Fruit fly (Drosophila melanogaster): ENCODE results near the gene Acbp1.
A peak's percentile ranks its signal among the peaks of the same experiment; 100 is the strongest.

The Acbp1 gene

DNA sequence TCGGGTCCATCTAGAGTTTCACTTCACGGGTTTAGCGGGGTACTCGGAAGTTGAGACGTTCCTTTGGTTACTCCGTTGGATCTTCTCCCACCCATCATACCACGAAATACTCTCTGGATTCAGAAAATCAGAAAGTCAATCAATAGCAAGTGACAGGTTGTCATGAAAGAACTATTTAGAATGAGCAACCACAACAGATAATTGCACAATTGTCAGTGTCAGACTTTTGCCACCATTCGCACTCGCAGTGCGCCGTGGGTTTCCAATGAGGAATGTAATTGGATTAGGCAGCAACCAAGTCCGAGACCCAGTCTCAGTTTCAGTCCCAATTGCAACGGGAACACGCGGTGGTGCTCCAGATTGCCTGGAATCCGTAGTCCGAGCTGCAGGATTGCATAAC, 43.6 kb upstream of the Acbp1 start, which contains the start of gene CG8419:
Gene CG8419, plus strand, starts transcription at position 301 of the 400 bp plus-strand sequence.
- no peak for TF ChIP-seq ham (GFP tag; IDR thresholded peaks at IDR 0.05)
- TF ChIP-seq Pdp1 (GFP tag; optimal IDR thresholded peaks at IDR 0.05), result peak in 1 of 2 experiments; percentile 24
- no peak for TF ChIP-seq Hsf (GFP tag; optimal IDR thresholded peaks at IDR 0.05)
- 0 out of 2 replicates have a peak, but pooled peaks have one; percentile 10 for TF ChIP-seq Lim3 (GFP tag; IDR thresholded peaks at IDR 0.05)
- no peak for TF ChIP-seq CG31441 (GFP tag; IDR thresholded peaks at IDR 0.05)
- no peak for TF ChIP-seq insv (GFP tag; optimal IDR thresholded peaks at IDR 0.05)

dm6 chr2L:8204996-8205567, 42.8 kb upstream of the Acbp1 start, which contains the start of gene SLC5A11:
Gene SLC5A11 (minus strand): TSS chr2L:8205132.
- TF ChIP-seq ara (GFP tag; IDR thresholded peaks at IDR 0.05) (peak; percentile 94), sens (GFP tag) (peak; percentile 84), hkb (optimal IDR thresholded peaks at IDR 0.05) (no peak), hkb (GFP tag; IDR thresholded peaks at IDR 0.05) (peak; percentile 92), Atf3 (GFP tag; optimal IDR thresholded peaks at IDR 0.05) (no peak), jigr1 (GFP tag; IDR thresholded peaks at IDR 0.05) (peak; percentile 98), CG9797 (GFP tag; optimal IDR thresholded peaks at IDR 0.05) (peak; percentile 19), nerfin-1 (tag; optimal IDR thresholded peaks at IDR 0.05) (peak; percentile 89), ab (GFP tag; optimal IDR thresholded peaks at IDR 0.05) (peak; percentile 42), Dek (tag; optimal IDR thresholded peaks at IDR 0.05) (peak; percentile 96), CG2120 (GFP tag; optimal IDR thresholded peaks at IDR 0.05) (peak; percentile 95), onecut (GFP tag; IDR thresholded peaks at IDR 0.05) (peak; percentile 85), ind (GFP tag; optimal IDR thresholded peaks at IDR 0.05) (peak; percentile 96), CG15514 (GFP tag; optimal IDR thresholded peaks at IDR 0.05) (peak; percentile 92), Spps (tag; optimal IDR thresholded peaks at IDR 0.05) (peak; percentile 77), sr (GFP tag; IDR thresholded peaks at IDR 0.05) (peak; percentile 93), cg (GFP tag; optimal IDR thresholded peaks at IDR 0.05) (peak; percentile 68), pb (GFP tag; optimal IDR thresholded peaks at IDR 0.05) (peak; percentile 95), CG11247 (GFP tag; IDR thresholded peaks at IDR 0.05) (peak; percentile 96), ro (GFP tag; IDR thresholded peaks at IDR 0.05) (peak; percentile 92), NC2α (GFP tag; optimal IDR thresholded peaks at IDR 0.05) (peak; percentile 22), CG17328 (GFP tag; IDR thresholded peaks at IDR 0.05) (peak; percentile 95), CG17186 (GFP tag; optimal IDR thresholded peaks at IDR 0.05) (peak; percentile 75), CG17361 (GFP tag; IDR thresholded peaks at IDR 0.05) (peak; percentile 95), CG1024 (GFP tag; IDR thresholded peaks at IDR 0.05) (peak; percentile 94), cwo (GFP tag; optimal IDR thresholded peaks at IDR 0.05) (peak; percentile 97), Hr51 (GFP tag; optimal IDR thresholded peaks at IDR 0.05) (peak; percentile 98 to 100), stc (GFP tag; IDR thresholded peaks at IDR 0.05) (peak; percentile 98), pnt (GFP tag; optimal IDR thresholded peaks at IDR 0.05) (peak; percentile 78), Fer1 (GFP tag; optimal IDR thresholded peaks at IDR 0.05) (peak; percentile 99), Adf1 (GFP tag; IDR thresholded peaks at IDR 0.05) (peak; percentile 80), CG17912 (GFP tag; optimal IDR thresholded peaks at IDR 0.05) (peak; percentile 59), amos (GFP tag; IDR thresholded peaks at IDR 0.05; ENCODE audit: partially characterized antibody) (no peak; the same call in 1 of the 2 replicates), so (GFP tag; IDR thresholded peaks at IDR 0.05) (peak; percentile 99), Hmx (GFP tag; optimal IDR thresholded peaks at IDR 0.05) (peak; percentile 98), CG16813 (GFP tag; IDR thresholded peaks at IDR 0.05; ENCODE audit: partially characterized antibody) (no peak), CG42726 (GFP tag; IDR thresholded peaks at IDR 0.05; ENCODE audit: partially characterized antibody) (0 out of 2 replicates have a peak, but pooled peaks have one; percentile 55), CG12104 (GFP tag; optimal IDR thresholded peaks at IDR 0.05) (peak; percentile 100), CG32772 (GFP tag; IDR thresholded peaks at IDR 0.05) (peak; percentile 95), CG15073 (GFP tag; optimal IDR thresholded peaks at IDR 0.05) (peak; percentile 83), Fer3 (tag; optimal IDR thresholded peaks at IDR 0.05) (peak; percentile 95), kah (GFP tag; optimal IDR thresholded peaks at IDR 0.05) (peak; percentile 89), ken (GFP tag; IDR thresholded peaks at IDR 0.05) (peak; percentile 93)

All from whole organism, embryonic.